Worm (Caenorhabditis elegans) whole organism, L3 larva: ENCODE measurements around the gene gcy-22.
A peak's percentile ranks its signal among the peaks of the same experiment; 100 is the strongest.

Experiments used
- R02D3.7 ChIP-seq: fragments of 150-350 bp; optimal IDR thresholded peaks from 2 replicates; lab custom pipeline; 2014; ENCODE audit warnings: missing biosample characterization, missing genetic modification characterization
- ZK546.5 ChIP-seq: sonication (generic microtip); optimal IDR thresholded peaks from 2 replicates; lab custom pipeline; 2017; ENCODE audit warnings: missing biosample characterization, missing genetic modification characterization
- aly-2 ChIP-seq: fragments of 150-350 bp; optimal IDR thresholded peaks from 2 replicates; lab custom pipeline; 2014; ENCODE audit warnings: missing biosample characterization, missing genetic modification characterization
- ceh-16 ChIP-seq: sonication (generic microtip); optimal IDR thresholded peaks from 2 replicates; lab custom pipeline; 2017; ENCODE audit warnings: missing biosample characterization, missing genetic modification characterization
- ceh-82 ChIP-seq: fragments of 150-350 bp; optimal IDR thresholded peaks from 2 replicates; lab custom pipeline; 2014; ENCODE audit warnings: missing biosample characterization, missing genetic modification characterization
- ceh-9 ChIP-seq: sonication (generic microtip); optimal IDR thresholded peaks from 2 replicates; lab custom pipeline; 2018; ENCODE audit warnings: missing biosample characterization, missing genetic modification characterization
- daf-12 ChIP-seq: fragments of 150-350 bp; optimal IDR thresholded peaks from 2 replicates; lab custom pipeline; 2014; ENCODE audit warnings: missing biosample characterization, missing genetic modification reagents, missing genetic modification characterization
- egl-27 ChIP-seq: sonication (generic microtip); optimal IDR thresholded peaks from 4 replicates; lab custom pipeline; 2017; ENCODE audit warnings: missing biosample characterization, missing genetic modification reagents, missing genetic modification characterization
- egl-5 ChIP-seq: fragments of 150-350 bp; optimal IDR thresholded peaks from 2 replicates; lab custom pipeline; 2017; ENCODE audit warnings: missing biosample characterization, missing genetic modification reagents, missing genetic modification characterization, inconsistent platforms
- eor-1 ChIP-seq, 2 experiments: fragments of 150-350 bp; optimal IDR thresholded peaks; 2 replicates each; lab custom pipeline; 2014 to 2018; ENCODE audit warnings: missing biosample characterization in 2 of 2, missing genetic modification characterization in 2 of 2
- fkh-10 ChIP-seq: sonication (generic microtip); optimal IDR thresholded peaks from 2 replicates; lab custom pipeline; 2017; ENCODE audit warnings: missing biosample characterization, missing genetic modification reagents, missing genetic modification characterization
- fkh-2 ChIP-seq: fragments of 150-350 bp; optimal IDR thresholded peaks from 2 replicates; lab custom pipeline; 2014; ENCODE audit warnings: missing biosample characterization, missing genetic modification reagents, missing genetic modification characterization
- fos-1 ChIP-seq: fragments of 150-350 bp; optimal IDR thresholded peaks from 2 replicates; lab custom pipeline; 2014; ENCODE audit warnings: missing biosample characterization, missing genetic modification characterization
- hmg-11 ChIP-seq: sonication (generic microtip); optimal IDR thresholded peaks from 2 replicates; lab custom pipeline; 2016; ENCODE audit warnings: missing genetic modification characterization, missing compliant biosample characterization
- lin-15B ChIP-seq: fragments of 150-350 bp; optimal IDR thresholded peaks from 2 replicates; lab custom pipeline; 2014; ENCODE audit warnings: missing biosample characterization, missing genetic modification characterization
- lin-39 ChIP-seq: fragments of 150-350 bp; optimal IDR thresholded peaks from 2 replicates; lab custom pipeline; 2018; ENCODE audit warnings: missing biosample characterization, missing genetic modification reagents, missing genetic modification characterization
- mdl-1 ChIP-seq: fragments of 150-350 bp; optimal IDR thresholded peaks from 2 replicates; lab custom pipeline; 2014; ENCODE audit warnings: missing biosample characterization, missing genetic modification characterization
- mml-1 ChIP-seq: fragments of 150-350 bp; sonication (generic microtip); optimal IDR thresholded peaks from 3 replicates; lab custom pipeline; 2014; ENCODE audit warnings: missing biosample characterization, missing genetic modification characterization
- nfya-1 ChIP-seq: sonication (generic microtip); optimal IDR thresholded peaks from 2 replicates; lab custom pipeline; 2017; ENCODE audit warnings: missing genetic modification characterization, mild to moderate bottlenecking, missing compliant biosample characterization, antibody characterized with exemption, moderate library complexity; ENCODE audit not compliant: insufficient read depth
- nhr-12 ChIP-seq: fragments of 150-350 bp; optimal IDR thresholded peaks from 2 replicates; lab custom pipeline; 2014; ENCODE audit warnings: missing biosample characterization, missing genetic modification characterization
- nhr-43 ChIP-seq: sonication (generic microtip); optimal IDR thresholded peaks from 2 replicates; lab custom pipeline; 2016; ENCODE audit warnings: mild to moderate bottlenecking, missing genetic modification characterization, missing compliant biosample characterization; ENCODE audit not compliant: poor library complexity, severe bottlenecking
- nhr-67 ChIP-seq: fragments of 150-350 bp; optimal IDR thresholded peaks from 2 replicates; lab custom pipeline; 2014; ENCODE audit warnings: missing biosample characterization, missing genetic modification characterization
- nhr-76 ChIP-seq: fragments of 150-350 bp; sonication (generic microtip); optimal IDR thresholded peaks from 5 replicates; lab custom pipeline; 2014; ENCODE audit warnings: missing biosample characterization, missing genetic modification characterization
- nhr-77 ChIP-seq: fragments of 150-350 bp; optimal IDR thresholded peaks from 2 replicates; lab custom pipeline; 2014; ENCODE audit warnings: missing biosample characterization, missing genetic modification characterization
- pha-4 ChIP-seq: fragments of 150-350 bp; optimal IDR thresholded peaks from 2 replicates; lab custom pipeline; 2014; ENCODE audit warnings: missing biosample characterization, missing genetic modification reagents, missing genetic modification characterization
- pqm-1 ChIP-seq: fragments of 150-350 bp; optimal IDR thresholded peaks from 2 replicates; lab custom pipeline; 2017; ENCODE audit warnings: missing biosample characterization, missing genetic modification characterization, inconsistent platforms
- sea-2 ChIP-seq: fragments of 150-350 bp; sonication (generic microtip); optimal IDR thresholded peaks from 4 replicates; lab custom pipeline; 2014; ENCODE audit warnings: missing biosample characterization, missing genetic modification reagents, missing genetic modification characterization
- skn-1 ChIP-seq: fragments of 150-350 bp; optimal IDR thresholded peaks from 2 replicates; lab custom pipeline; 2014; ENCODE audit warnings: missing biosample characterization, missing genetic modification characterization
- snpc-4 ChIP-seq: fragments of 150-350 bp; optimal IDR thresholded peaks from 2 replicates; lab custom pipeline; 2014; ENCODE audit warnings: missing biosample characterization, missing genetic modification characterization
- unc-39 ChIP-seq: sonication (generic microtip); optimal IDR thresholded peaks from 4 replicates; lab custom pipeline; 2017; ENCODE audit warnings: missing biosample characterization, missing genetic modification characterization
- unc-62 ChIP-seq: fragments of 150-350 bp; sonication (generic microtip); optimal IDR thresholded peaks from 4 replicates; lab custom pipeline; 2014; ENCODE audit warnings: missing biosample characterization, missing genetic modification reagents, missing genetic modification characterization
- zag-1 ChIP-seq: fragments of 150-350 bp; optimal IDR thresholded peaks from 2 replicates; lab custom pipeline; 2014; ENCODE audit warnings: missing biosample characterization, missing genetic modification characterization
- ztf-11 ChIP-seq: fragments of 150-350 bp; optimal IDR thresholded peaks from 2 replicates; lab custom pipeline; 2014; ENCODE audit warnings: missing biosample characterization, missing genetic modification characterization
- ztf-4 ChIP-seq: fragments of 150-350 bp; optimal IDR thresholded peaks from 2 replicates; lab custom pipeline; 2014; ENCODE audit warnings: missing biosample characterization, missing genetic modification characterization

Gene gcy-22

ce11 chrV:20824962-20825609 is at the start of gene gcy-22, which contains the start of gene grl-14:
Gene gcy-22 (minus strand): TSS chrV:20825062.
Gene grl-14 (plus strand): TSS chrV:20825559.
- no peak for TF ChIP-seq nhr-77 (tag; lab: Kevin White, UChicago)
- TF ChIP-seq R02D3.7, result no peak
- TF ChIP-seq nhr-43 (tag; lab: Kevin White, UChicago), result no peak
- no peak for TF ChIP-seq pha-4 (tag; lab: Kevin White, UChicago)
- no peak for TF ChIP-seq unc-62 (GFP tag; lab: Kevin White, UChicago)
- TF ChIP-seq mdl-1 (tag; lab: Kevin White, UChicago), result no peak
- no peak for TF ChIP-seq lin-15B (tag; lab: Kevin White, UChicago)
- TF ChIP-seq zag-1 (tag; lab: Kevin White, UChicago), result no peak
- TF ChIP-seq lin-39, result no peak
- TF ChIP-seq ztf-4 (tag; lab: Kevin White, UChicago), result no peak
- no peak for TF ChIP-seq fkh-10 (GFP tag; lab: Kevin White, UChicago)
- no peak for TF ChIP-seq ZK546.5
- no peak for TF ChIP-seq nhr-76 (tag; lab: Kevin White, UChicago)
- TF ChIP-seq ceh-82 (tag; lab: Kevin White, UChicago), result no peak
- no peak for TF ChIP-seq nhr-12 (tag; lab: Kevin White, UChicago)
- no peak for TF ChIP-seq snpc-4 (tag; lab: Kevin White, UChicago)
- TF ChIP-seq ztf-11 (tag; lab: Kevin White, UChicago), result no peak

ce11 chrV:20873144-20873543 is 48.3 kb upstream of the gcy-22 start:
- no peak for TF ChIP-seq fos-1
- TF ChIP-seq ztf-11 (tag; lab: Kevin White, UChicago), result no peak
- no peak for TF ChIP-seq pqm-1 (tag; lab: Kevin White, UChicago)
- TF ChIP-seq fkh-10 (GFP tag; lab: Kevin White, UChicago), result peak; percentile 81
- TF ChIP-seq hmg-11 (tag; lab: Kevin White, UChicago), result peak; percentile 45
- TF ChIP-seq sea-2 (GFP tag; lab: Kevin White, UChicago), result no peak
- TF ChIP-seq nfya-1, result peak; percentile 20

- TF ChIP-seq ceh-16 (tag; lab: Kevin White, UChicago), result no peak
- TF ChIP-seq fkh-2, result no peak
- TF ChIP-seq unc-62 (GFP tag; lab: Kevin White, UChicago), result no peak
- no peak for TF ChIP-seq skn-1 (tag; lab: Kevin White, UChicago)
- TF ChIP-seq unc-39 (tag; lab: Kevin White, UChicago), result no peak
- no peak for TF ChIP-seq daf-12 (tag; lab: Kevin White, UChicago)
- TF ChIP-seq mml-1 (tag; lab: Kevin White, UChicago), result no peak
- no peak for TF ChIP-seq ZK546.5
- TF ChIP-seq nhr-67, result no peak
- no peak for TF ChIP-seq ceh-9 (tag; lab: Kevin White, UChicago)
- no peak for TF ChIP-seq aly-2 (tag; lab: Kevin White, UChicago)
- TF ChIP-seq egl-5, result no peak
- no peak for TF ChIP-seq egl-27 (tag; lab: Kevin White, UChicago)
- TF ChIP-seq eor-1 (tag; optimal IDR thresholded peaks at IDR 0.05; lab: Kevin White, UChicago), result no peak
These were observed 46.3 kb upstream of the gcy-22 start for ce11 chrV:20871194-20871593.

ce11 chrV:20870633-20871032 is 45.8 kb upstream of the gcy-22 start:
- TF ChIP-seq nfya-1 (no peak), unc-62 (GFP tag; lab: Kevin White, UChicago) (no peak)

- TF ChIP-seq pha-4 (tag; lab: Kevin White, UChicago) (peak; percentile 8), aly-2 (tag; lab: Kevin White, UChicago) (no peak)
These were observed 43.5 kb upstream of the gcy-22 start, which contains the start of gene F31D4.8 for ce11 chrV:20868329-20868728. Gene F31D4.8 (minus strand): TSS chrV:20868429.
